Worm (Caenorhabditis elegans): Measurements from ENCODE around the gene ZK6.6.

Gene ZK6.6

DNA sequence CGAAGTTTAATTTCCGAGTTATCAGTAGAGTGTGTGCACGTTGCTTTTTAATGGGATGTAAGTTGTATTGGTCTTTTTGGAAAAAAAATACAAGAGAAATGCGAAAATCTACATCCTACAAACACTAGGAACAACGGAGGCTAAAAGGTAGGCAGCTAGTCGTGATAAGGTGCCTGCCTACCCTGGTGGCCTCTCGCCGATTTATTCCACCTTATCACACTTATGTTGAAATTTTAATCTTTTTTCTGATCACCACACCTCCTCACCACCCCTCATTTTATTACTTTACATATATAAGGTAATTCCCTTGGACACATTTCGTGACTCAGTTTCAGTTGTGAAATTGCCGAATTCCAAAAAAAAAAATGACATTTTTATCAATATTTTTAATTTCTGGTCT is 33.6 kb downstream of the ZK6.6 start, which contains the start of gene dod-20:
TSS of gene dod-20 (plus strand) at position 301 of the 400 bp plus-strand sequence.
- no peak for TF ChIP-seq unc-62 (GFP tag; optimal IDR thresholded peaks at IDR 0.05)

ce11 chrV:424140-424539 is 35.6 kb downstream of the ZK6.6 start, which contains the start of gene B0554.5:
TSS of gene B0554.5 (plus strand) at chrV:424440.
- no peak for TF ChIP-seq unc-62 (GFP tag; optimal IDR thresholded peaks at IDR 0.05)

DNA sequence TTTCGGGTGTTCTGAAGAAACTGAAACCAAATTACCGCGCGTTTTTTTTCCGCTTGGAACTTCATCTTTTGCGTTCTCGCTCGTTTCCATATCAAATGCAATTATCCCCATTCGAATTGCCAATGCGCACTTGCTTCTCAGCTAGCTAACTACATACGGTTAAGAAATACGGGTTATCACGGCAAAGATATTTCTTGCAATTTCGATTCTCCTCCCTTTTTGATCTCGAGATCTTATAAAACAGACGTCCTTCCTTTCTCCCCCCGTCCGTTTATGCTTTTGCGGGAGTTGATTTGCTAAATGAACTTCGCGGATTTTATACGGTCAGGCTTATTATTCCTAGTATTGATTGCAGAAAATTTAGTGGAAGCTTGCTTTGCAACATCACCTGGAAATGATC is 40.3 kb downstream of the ZK6.6 start, which contains the start of gene B0554.4:
TSS of gene B0554.4 (plus strand) at position 301 of the 400 bp plus-strand sequence.
- no peak for TF ChIP-seq unc-62 (GFP tag; optimal IDR thresholded peaks at IDR 0.05)

DNA sequence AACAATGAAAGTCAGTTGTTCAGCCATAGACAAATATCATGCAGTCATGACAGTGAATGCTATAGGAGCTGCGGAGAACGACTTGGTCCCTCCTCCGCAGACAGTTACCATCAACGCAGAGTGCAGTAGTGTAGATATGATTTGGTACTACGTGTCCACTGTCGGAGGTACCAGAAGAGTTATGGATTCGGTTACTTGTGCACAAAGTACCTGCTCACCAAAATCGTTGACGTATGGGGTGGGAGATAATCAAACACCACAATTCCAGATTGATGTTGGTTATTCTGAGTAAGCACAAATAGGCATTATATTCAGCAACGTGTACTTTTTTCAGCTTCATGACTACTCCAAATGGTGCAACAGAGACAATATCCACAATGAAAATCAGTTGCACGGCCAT is 44.5 kb downstream of the ZK6.6 start:
- no peak for TF ChIP-seq unc-62 (GFP tag; optimal IDR thresholded peaks at IDR 0.05)

DNA sequence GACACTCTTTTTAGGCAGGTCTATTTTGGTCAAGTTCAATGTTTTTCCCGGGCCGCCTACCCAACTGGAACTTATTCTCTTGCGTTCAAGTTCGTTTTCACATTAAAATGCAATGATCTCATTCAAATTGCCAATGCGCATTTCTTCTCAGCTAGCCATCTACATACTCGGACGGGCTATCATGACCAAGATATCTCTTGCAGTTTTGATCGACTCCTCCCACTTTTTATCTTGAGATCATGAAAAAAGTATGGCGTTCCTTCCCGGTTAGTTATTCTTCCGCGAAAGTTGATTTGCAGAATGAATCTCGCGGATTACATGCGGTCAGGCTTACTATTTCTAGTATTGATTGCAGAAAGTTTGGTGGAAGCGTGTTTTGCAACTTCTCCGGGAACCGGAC is 45.4 kb downstream of the ZK6.6 start, which contains the start of gene B0554.2:
TSS of gene B0554.2 (plus strand) at position 301 of the 400 bp plus-strand sequence.
- TF ChIP-seq unc-62 (GFP tag; optimal IDR thresholded peaks at IDR 0.05) = no peak

DNA sequence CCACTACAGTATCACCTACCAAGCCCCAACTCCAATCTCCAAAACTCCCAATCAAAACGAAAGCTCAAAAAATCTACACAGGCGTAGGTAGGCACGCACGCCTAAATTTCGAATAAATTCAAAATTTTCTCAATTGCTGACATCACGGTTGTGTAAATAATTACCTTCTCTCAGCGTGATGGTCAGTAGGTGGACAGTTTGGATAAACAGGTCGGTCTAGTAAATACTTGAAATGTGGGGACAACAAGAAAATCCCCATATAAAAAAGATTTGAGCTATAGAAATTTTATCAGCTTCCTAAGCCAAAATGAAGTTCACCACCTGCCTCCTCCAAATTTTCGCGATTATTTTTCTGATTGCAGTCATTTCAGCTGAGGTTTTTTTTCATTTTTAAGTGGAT is 49.6 kb downstream of the ZK6.6 start, which contains the start of gene B0554.1:
TSS of gene B0554.1 (plus strand) at position 301 of the 400 bp plus-strand sequence.
- TF ChIP-seq unc-62 (GFP tag; optimal IDR thresholded peaks at IDR 0.05) = no peak

ce11 chrV:439183-439749 is 50.8 kb downstream of the ZK6.6 start:
- TF ChIP-seq unc-62 (GFP tag; optimal IDR thresholded peaks at IDR 0.05) = no peak

DNA sequence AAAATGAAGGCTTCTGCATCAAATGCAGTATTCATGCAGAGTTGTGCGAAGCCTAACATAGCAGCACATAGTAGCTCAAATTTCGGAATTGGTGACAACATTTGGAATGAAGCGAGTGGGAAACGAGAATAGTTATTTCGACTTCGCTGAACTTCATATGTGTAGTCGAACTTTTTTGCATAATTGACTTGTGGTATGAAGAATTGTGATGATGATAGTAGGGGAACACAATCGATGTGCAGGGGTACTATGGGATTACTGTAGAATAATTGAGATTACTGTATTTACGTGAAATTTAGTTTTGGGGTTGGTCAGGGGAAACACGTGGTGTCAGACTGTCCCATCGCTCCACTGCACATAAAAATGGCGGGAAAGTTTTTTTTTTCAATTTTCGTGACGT is 52.4 kb downstream of the ZK6.6 start, which contains the start of gene B0554.7:
TSS of gene B0554.7 (minus strand) at position 101 of the 400 bp plus-strand sequence.
- TF ChIP-seq unc-62 (GFP tag; optimal IDR thresholded peaks at IDR 0.05) = no peak

All from whole organism, dauer.